Fruit fly (Drosophila melanogaster) whole organism, wandering third instar larva: ENCODE results near the gene dsf.

ENCODE experiments used
- GATAd ChIP-seq: sonication (Bioruptor generic); optimal IDR thresholded peaks from 2 replicates; lab custom pipeline; 2016; ENCODE audit warnings: missing biosample characterization, missing genetic modification characterization
- Hnf4 ChIP-seq: fragments of 200-800 bp; sonication (Bioruptor generic); optimal IDR thresholded peaks from 2 replicates; lab custom pipeline; 2016; ENCODE audit warnings: missing biosample characterization, mild to moderate bottlenecking, missing genetic modification characterization
- Myc ChIP-seq: fragments of >200 bp; optimal IDR thresholded peaks from 2 replicates; lab custom pipeline; 2017
- brk ChIP-seq: fragments of 200-800 bp; sonication (Bioruptor generic); optimal IDR thresholded peaks from 2 replicates; lab custom pipeline; 2016; ENCODE audit warnings: missing biosample characterization, mild to moderate bottlenecking, missing genetic modification characterization
- dsf ChIP-seq: sonication (Bioruptor generic); optimal IDR thresholded peaks from 2 replicates; lab custom pipeline; 2016; ENCODE audit warnings: missing biosample characterization, missing genetic modification characterization, borderline replicate concordance
- foxo ChIP-seq, 2 experiments: fragments of 200-800 bp; sonication (Bioruptor generic); optimal IDR thresholded peaks; 2 replicates in 1 of 2; 3 replicates in 1 of 2; lab custom pipeline; 2016 to 2017; ENCODE audit warnings: missing biosample characterization in 2 of 2, missing genetic modification characterization in 2 of 2
- fru ChIP-seq: fragments of 200-800 bp; sonication (Bioruptor generic); optimal IDR thresholded peaks from 3 replicates; lab custom pipeline; 2016; ENCODE audit warnings: missing biosample characterization, mild to moderate bottlenecking, missing genetic modification characterization
- psq ChIP-seq: fragments of 200-800 bp; sonication (Bioruptor generic); optimal IDR thresholded peaks from 3 replicates; lab custom pipeline; 2017; ENCODE audit warnings: missing biosample characterization, mild to moderate bottlenecking, missing genetic modification characterization, moderate library complexity
- tai ChIP-seq: sonication (Bioruptor generic); optimal IDR thresholded peaks from 2 replicates; lab custom pipeline; 2016; ENCODE audit warnings: missing biosample characterization, missing genetic modification characterization
- woc ChIP-seq: sonication (Bioruptor generic); optimal IDR thresholded peaks from 2 replicates; lab custom pipeline; 2016; ENCODE audit warnings: missing biosample characterization, mild to moderate bottlenecking, missing genetic modification characterization

dm6 chr2L:5971093-5971808, 45.5 kb downstream of the dsf start:
- TF ChIP-seq brk (GFP tag; lab: Kevin White, UChicago) (peak; percentile 51), foxo (GFP tag; optimal IDR thresholded peaks at IDR 0.05; lab: Kevin White, UChicago) (no peak), GATAd (no peak), tai (GFP tag; lab: Kevin White, UChicago) (no peak), Myc (lab: Kevin White, UChicago) (no peak), woc (GFP tag; lab: Kevin White, UChicago) (no peak), dsf (GFP tag; lab: Kevin White, UChicago) (no peak), psq (no peak), Hnf4 (no peak), fru (GFP tag; lab: Kevin White, UChicago) (no peak)
